Worm (Caenorhabditis elegans): ENCODE data around the gene hlh-8.

hlh-8 gene

ce11 chrX:8086450-8086724 is 29.9 kb upstream of the hlh-8 start, which contains the start of gene dao-3:
Gene dao-3 (minus strand): TSS chrX:8086550.
- TF ChIP-seq ceh-82 (tag; optimal IDR thresholded peaks at IDR 0.05), result no peak
- no peak for TF ChIP-seq mdl-1 (tag; optimal IDR thresholded peaks at IDR 0.05)

ce11 chrX:8086725-8087641 is 29.3 kb upstream of the hlh-8 start:
- TF ChIP-seq nhr-85 (tag) (peak; percentile 53), nhr-71 (tag; optimal IDR thresholded peaks at IDR 0.05) (peak; percentile 12), alr-1 (tag; optimal IDR thresholded peaks at IDR 0.05; ENCODE audit: borderline replicate concordance) (no peak)

ce11 chrX:8088474-8088873 is 27.8 kb upstream of the hlh-8 start, which contains the start of gene vem-1:
Gene vem-1 (minus strand): TSS chrX:8088574.
- no peak for TF ChIP-seq vab-15 (tag; optimal IDR thresholded peaks at IDR 0.05)
- peak; percentile 15 for TF ChIP-seq nhr-85 (tag)

- TF ChIP-seq ceh-8 (GFP tag; optimal IDR thresholded peaks at IDR 0.05), result no peak
- no peak for TF ChIP-seq aly-2 (tag; optimal IDR thresholded peaks at IDR 0.05)
- TF ChIP-seq fkh-8 (tag; optimal IDR thresholded peaks at IDR 0.05), result no peak
- TF ChIP-seq grh-1 (GFP tag; IDR thresholded peaks at IDR 0.05), result peak; percentile 17; the same call in 1 of the 2 replicates
- TF ChIP-seq ceh-90 (tag; optimal IDR thresholded peaks at IDR 0.05), result no peak
- TF ChIP-seq ces-1 (GFP tag; optimal IDR thresholded peaks at IDR 0.05), result no peak
- TF ChIP-seq ztf-4 (tag; optimal IDR thresholded peaks at IDR 0.05), result no peak
- no peak for TF ChIP-seq hpl-2 (GFP tag; optimal IDR thresholded peaks at IDR 0.05)
- no peak for TF ChIP-seq unc-62 (GFP tag; optimal IDR thresholded peaks at IDR 0.05)
- no peak for TF ChIP-seq nhr-85 (tag)
- TF ChIP-seq tlp-1 (tag; optimal IDR thresholded peaks at IDR 0.05), result no peak
- no peak for TF ChIP-seq nhr-12 (tag; optimal IDR thresholded peaks at IDR 0.05)
- no peak for TF ChIP-seq pag-3 (tag; optimal IDR thresholded peaks at IDR 0.05; ENCODE audit: borderline replicate concordance, insufficient read depth)
- no peak for TF ChIP-seq dsc-1 (tag; optimal IDR thresholded peaks at IDR 0.05)
- no peak for TF ChIP-seq nhr-237 (tag; optimal IDR thresholded peaks at IDR 0.05)
- TF ChIP-seq ztf-11 (tag; optimal IDR thresholded peaks at IDR 0.05), result no peak
- no peak for TF ChIP-seq nhr-84 (tag; optimal IDR thresholded peaks at IDR 0.05)
- peak; percentile 9 for TF ChIP-seq swsn-7 (tag; optimal IDR thresholded peaks at IDR 0.05)
- TF ChIP-seq C04F5.9 (tag; optimal IDR thresholded peaks at IDR 0.05), result no peak
- TF ChIP-seq zip-4 (GFP tag; optimal IDR thresholded peaks at IDR 0.05), result no peak
- no peak for TF ChIP-seq tbx-2 (tag; optimal IDR thresholded peaks at IDR 0.05)
- TF ChIP-seq irx-1 (tag; optimal IDR thresholded peaks at IDR 0.05), result no peak
- TF ChIP-seq jun-1 (tag; optimal IDR thresholded peaks at IDR 0.05), result peak; percentile 10
- peak; percentile 23 for TF ChIP-seq nhr-71 (tag; optimal IDR thresholded peaks at IDR 0.05)
- TF ChIP-seq ama-1 (optimal IDR thresholded peaks at IDR 0.05), result no peak
- TF ChIP-seq elt-2 (tag; optimal IDR thresholded peaks at IDR 0.05), result peak; percentile 16
- no peak for TF ChIP-seq mab-9 (GFP tag; IDR thresholded peaks at IDR 0.05)
- no peak for TF ChIP-seq hlh-4 (tag; optimal IDR thresholded peaks at IDR 0.05)
- TF ChIP-seq elt-3 (tag; optimal IDR thresholded peaks at IDR 0.05), result peak in 2 of 6 experiments; percentile 4 to 78
- no peak for TF ChIP-seq ets-5 (GFP tag; IDR thresholded peaks at IDR 0.05)
- peak; percentile 80 for TF ChIP-seq F16B12.6 (tag; optimal IDR thresholded peaks at IDR 0.05)
- no peak for TF ChIP-seq unc-98 (GFP tag; IDR thresholded peaks at IDR 0.05)
- TF ChIP-seq lsy-2 (tag; optimal IDR thresholded peaks at IDR 0.05), result no peak
- no peak for TF ChIP-seq lir-3 (tag; optimal IDR thresholded peaks at IDR 0.05; ENCODE audit: poor library complexity)
- no peak for TF ChIP-seq mef-2 (tag; optimal IDR thresholded peaks at IDR 0.05)
- peak; percentile 65 for TF ChIP-seq mep-1 (tag; optimal IDR thresholded peaks at IDR 0.05)
- no peak for TF ChIP-seq nhr-28 (tag; optimal IDR thresholded peaks at IDR 0.05)
- TF ChIP-seq nhr-11 (tag; optimal IDR thresholded peaks at IDR 0.05), result no peak
- TF ChIP-seq Y116A8C.19 (tag; optimal IDR thresholded peaks at IDR 0.05; ENCODE audit: borderline replicate concordance), result no peak
- peak; percentile 22 for TF ChIP-seq rnt-1 (tag; optimal IDR thresholded peaks at IDR 0.05)
Measured at ce11 chrX:8089266-8089909, 26.9 kb upstream of the hlh-8 start.

Data from whole organism, L1 larva.